Fruit fly (Drosophila melanogaster): ENCODE results near the gene Mipp1.

The Mipp1 gene

DNA sequence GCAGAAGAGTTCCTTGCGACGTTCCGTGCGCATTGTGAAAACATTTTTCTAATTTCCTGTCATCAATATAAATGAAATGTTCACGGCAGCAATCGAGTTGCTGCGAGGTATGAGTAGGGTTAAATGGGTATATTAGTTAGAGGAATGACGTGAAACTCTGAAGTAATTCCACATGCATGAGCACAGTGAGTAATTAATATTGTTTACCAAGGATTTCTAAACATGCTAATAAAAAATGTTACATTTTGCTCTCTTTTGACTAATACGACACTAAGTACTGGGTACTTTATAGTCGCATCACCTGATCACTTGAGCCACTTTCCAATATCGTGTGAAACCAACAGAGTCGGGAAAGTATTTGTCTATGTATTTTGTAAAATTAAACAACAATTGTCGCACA lies 28.9 kb downstream of the Mipp1 start (continued):
- TF ChIP-seq chinmo (GFP tag; IDR thresholded peaks at IDR 0.05; ENCODE audit: partially characterized antibody), result no peak
- peak; percentile 66 for TF ChIP-seq CG11504 (tag; optimal IDR thresholded peaks at IDR 0.05)
- TF ChIP-seq CG12155 (GFP tag; optimal IDR thresholded peaks at IDR 0.05), result no peak
- no peak for TF ChIP-seq Dip3 (GFP tag; optimal IDR thresholded peaks at IDR 0.05)
- TF ChIP-seq CG30020 (tag; optimal IDR thresholded peaks at IDR 0.05), result no peak
- TF ChIP-seq MTF-1 (GFP tag; optimal IDR thresholded peaks at IDR 0.05; ENCODE audit: borderline replicate concordance), result no peak
- TF ChIP-seq Elba2 (GFP tag; optimal IDR thresholded peaks at IDR 0.05), result no peak
- peak; percentile 35; the same call in 1 of the 2 replicates for TF ChIP-seq Rfx (GFP tag; IDR thresholded peaks at IDR 0.05)
- TF ChIP-seq slp2 (GFP tag; optimal IDR thresholded peaks at IDR 0.05), result no peak
- TF ChIP-seq row (GFP tag; IDR thresholded peaks at IDR 0.05), result no peak
- TF ChIP-seq hth (optimal IDR thresholded peaks at IDR 0.05), result no peak
- TF ChIP-seq CG10267 (tag; optimal IDR thresholded peaks at IDR 0.05), result peak; percentile 34
- peak; percentile 35 for TF ChIP-seq CG4424 (GFP tag; optimal IDR thresholded peaks at IDR 0.05)
- TF ChIP-seq pfk (GFP tag; optimal IDR thresholded peaks at IDR 0.05), result no peak
- TF ChIP-seq Bgb (GFP tag; IDR thresholded peaks at IDR 0.05; ENCODE audit: partially characterized antibody), result no peak
- TF ChIP-seq jumu (GFP tag; optimal IDR thresholded peaks at IDR 0.05), result peak; percentile 1
- TF ChIP-seq z (GFP tag; IDR thresholded peaks at IDR 0.05), result no peak
- TF ChIP-seq CG33557 (GFP tag; optimal IDR thresholded peaks at IDR 0.05), result no peak
- TF ChIP-seq dmrt11E (tag; optimal IDR thresholded peaks at IDR 0.05), result peak; percentile 59
- no peak for TF ChIP-seq CG1832 (GFP tag; optimal IDR thresholded peaks at IDR 0.05)
- no peak for TF ChIP-seq da (GFP tag; optimal IDR thresholded peaks at IDR 0.05)
- no peak for TF ChIP-seq stc (GFP tag; IDR thresholded peaks at IDR 0.05)
- TF ChIP-seq amos (GFP tag; IDR thresholded peaks at IDR 0.05; ENCODE audit: partially characterized antibody), result no peak
- no peak for TF ChIP-seq gt (GFP tag; IDR thresholded peaks at IDR 0.05)
- TF ChIP-seq gro (GFP tag; optimal IDR thresholded peaks at IDR 0.05), result no peak
- no peak for TF ChIP-seq CG1233 (GFP tag; optimal IDR thresholded peaks at IDR 0.05)
- peak; percentile 71 for TF ChIP-seq fd96Cb (tag; optimal IDR thresholded peaks at IDR 0.05)
- TF ChIP-seq nerfin-2 (GFP tag; IDR thresholded peaks at IDR 0.05; ENCODE audit: partially characterized antibody), result no peak
- TF ChIP-seq gsb (GFP tag; IDR thresholded peaks at IDR 0.05), result no peak
- no peak for TF ChIP-seq YL-1 (GFP tag; optimal IDR thresholded peaks at IDR 0.05)
- peak; percentile 49; the same call in 1 of the 2 replicates for TF ChIP-seq CG32772 (GFP tag; IDR thresholded peaks at IDR 0.05)
- no peak for TF ChIP-seq zen (tag; optimal IDR thresholded peaks at IDR 0.05)
- TF ChIP-seq Optix (GFP tag; IDR thresholded peaks at IDR 0.05), result peak; percentile 70
- no peak for TF ChIP-seq CG2889 (GFP tag; IDR thresholded peaks at IDR 0.05)
- TF ChIP-seq dpn (GFP tag; optimal IDR thresholded peaks at IDR 0.05), result peak in 1 of 2 experiments; percentile 63
- no peak for TF ChIP-seq CG15514 (GFP tag; optimal IDR thresholded peaks at IDR 0.05)
- TF ChIP-seq Lim3 (GFP tag; IDR thresholded peaks at IDR 0.05), result no peak
- TF ChIP-seq CG8478 (optimal IDR thresholded peaks at IDR 0.05), result no peak
- TF ChIP-seq ranshi (GFP tag; IDR thresholded peaks at IDR 0.05), result peak; percentile 19; the same call in 1 of the 2 replicates
- no peak for TF ChIP-seq al (GFP tag; IDR thresholded peaks at IDR 0.05)

dm6 chr3L:16542998-16543624 lies 30.0 kb downstream of the Mipp1 start, which contains the start of gene CG43373:
Gene CG43373, minus strand, starts transcription at chr3L:16543370.
- TF ChIP-seq sd (tag; optimal IDR thresholded peaks at IDR 0.05), result peak; percentile 2
- TF ChIP-seq sqz (GFP tag; optimal IDR thresholded peaks at IDR 0.05), result no peak
- TF ChIP-seq Elba2 (GFP tag; optimal IDR thresholded peaks at IDR 0.05), result no peak
- TF ChIP-seq Six4 (GFP tag; optimal IDR thresholded peaks at IDR 0.05), result no peak
- TF ChIP-seq chn (GFP tag; optimal IDR thresholded peaks at IDR 0.05), result no peak
- no peak for TF ChIP-seq dati (GFP tag; IDR thresholded peaks at IDR 0.05)
- TF ChIP-seq CG6765 (GFP tag; optimal IDR thresholded peaks at IDR 0.05), result no peak
- TF ChIP-seq odd (GFP tag; optimal IDR thresholded peaks at IDR 0.05), result peak; percentile 28
- no peak for TF ChIP-seq CG17802 (tag; optimal IDR thresholded peaks at IDR 0.05)
- peak; percentile 34 for TF ChIP-seq CG17385 (GFP tag; optimal IDR thresholded peaks at IDR 0.05)
- no peak for TF ChIP-seq CG14014 (GFP tag; IDR thresholded peaks at IDR 0.05)
- TF ChIP-seq Blimp-1 (GFP tag; optimal IDR thresholded peaks at IDR 0.05), result peak; percentile 97
- no peak for TF ChIP-seq gsb-n (tag; optimal IDR thresholded peaks at IDR 0.05)
- TF ChIP-seq tap (tag; optimal IDR thresholded peaks at IDR 0.05), result no peak
